Worm (Caenorhabditis elegans) whole organism, L4/young adult: ENCODE data around the gene F19B2.6.

Experiments
- W03F9.2 ChIP-seq: fragments of 150-350 bp; optimal IDR thresholded peaks from 2 replicates; lab custom pipeline; 2014; ENCODE audit warnings: missing biosample characterization, missing genetic modification characterization
- dao-5 ChIP-seq: sonication (generic microtip); optimal IDR thresholded peaks from 2 replicates; lab custom pipeline; 2016; ENCODE audit warnings: missing genotype, missing genetic modification characterization, moderate library complexity, missing compliant biosample characterization
- him-1 ChIP-seq: sonication (generic microtip); optimal IDR thresholded peaks from 2 replicates; lab custom pipeline; 2016; ENCODE audit warnings: missing genotype, missing genetic modification reagents, missing genetic modification characterization, missing compliant biosample characterization

F19B2.6 gene

DNA sequence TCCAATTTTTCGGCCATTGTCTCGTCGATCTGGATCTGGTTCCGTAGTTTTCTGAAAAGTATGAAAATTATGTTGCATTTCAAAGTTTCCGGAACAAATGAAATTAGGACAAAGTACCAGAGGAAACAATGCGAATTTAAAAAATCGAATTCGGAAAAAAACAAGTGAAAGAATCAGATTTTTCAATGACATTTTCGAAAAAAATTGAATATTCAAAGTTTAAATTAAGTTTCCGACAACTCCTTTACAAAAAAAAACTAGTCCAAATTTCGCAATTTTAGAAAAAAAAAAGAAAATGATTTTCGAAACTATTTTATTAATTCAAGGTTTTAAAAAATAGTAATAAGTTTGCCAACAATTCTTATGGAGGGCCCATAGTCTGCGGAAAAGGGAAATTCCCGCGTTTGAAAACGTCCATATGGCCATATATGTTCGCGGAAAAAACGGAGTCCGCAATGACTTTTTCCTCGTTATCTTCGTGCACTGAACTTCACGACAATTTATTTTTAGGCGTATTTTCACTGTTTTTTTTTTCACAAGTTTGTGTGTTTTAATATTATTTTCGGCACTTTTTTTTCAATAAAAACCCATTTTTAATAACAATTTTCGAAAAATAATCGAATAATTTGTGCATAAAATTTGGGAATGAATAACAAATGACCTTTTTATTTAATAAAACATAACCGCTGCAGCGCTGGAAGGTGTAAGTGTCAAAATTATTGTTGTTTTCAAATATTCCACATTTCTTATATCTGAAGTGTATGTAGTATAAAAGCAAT, 34.0 kb downstream of the F19B2.6 start, which contains the start of the genes fbxa-115 and Y113G7B.27:
Gene fbxa-115 (minus strand): TSS at position 51 of the 779 bp plus-strand sequence.
Gene Y113G7B.27 (plus strand): TSS at position 729 of the 779 bp plus-strand sequence.
- TF ChIP-seq him-1 (no peak), dao-5 (tag; lab: Kevin White, UChicago) (no peak), W03F9.2 (tag; lab: Kevin White, UChicago) (no peak)

DNA sequence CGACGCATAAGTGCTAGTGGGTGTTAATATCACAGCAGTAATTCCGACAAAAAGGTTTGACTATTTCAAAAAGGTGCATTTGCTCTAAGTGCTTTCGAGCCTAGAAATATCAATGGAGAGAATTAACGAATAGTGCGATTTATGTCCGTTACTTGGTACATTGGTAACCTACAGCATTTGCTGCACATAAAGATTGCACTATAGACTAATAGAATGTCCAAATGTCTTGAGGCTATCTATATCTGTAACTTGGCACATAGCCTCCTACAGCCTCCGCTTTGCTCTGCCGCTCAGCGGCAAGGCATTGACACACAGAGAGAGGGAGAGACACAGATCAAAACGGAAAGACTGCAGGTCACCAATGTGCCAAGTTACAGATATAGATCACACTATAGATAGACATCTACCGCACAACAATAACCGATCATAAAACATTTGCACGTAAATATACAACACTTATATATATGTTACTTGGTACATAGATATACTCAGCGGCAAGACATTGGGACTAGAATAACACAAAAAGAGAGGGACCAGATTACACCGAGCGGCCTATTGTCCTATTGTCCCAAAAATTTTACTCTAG, 37.2 kb downstream of the F19B2.6 start, which contains the start of the genes srh-217 and Y113G7B.28:
Gene srh-217 (minus strand): TSS at position 101 of the 586 bp plus-strand sequence.
Gene Y113G7B.28 (plus strand): TSS at position 536 of the 586 bp plus-strand sequence.
- TF ChIP-seq W03F9.2 (tag; lab: Kevin White, UChicago), result no peak
- TF ChIP-seq dao-5 (tag; lab: Kevin White, UChicago), result no peak
- TF ChIP-seq him-1, result no peak

DNA sequence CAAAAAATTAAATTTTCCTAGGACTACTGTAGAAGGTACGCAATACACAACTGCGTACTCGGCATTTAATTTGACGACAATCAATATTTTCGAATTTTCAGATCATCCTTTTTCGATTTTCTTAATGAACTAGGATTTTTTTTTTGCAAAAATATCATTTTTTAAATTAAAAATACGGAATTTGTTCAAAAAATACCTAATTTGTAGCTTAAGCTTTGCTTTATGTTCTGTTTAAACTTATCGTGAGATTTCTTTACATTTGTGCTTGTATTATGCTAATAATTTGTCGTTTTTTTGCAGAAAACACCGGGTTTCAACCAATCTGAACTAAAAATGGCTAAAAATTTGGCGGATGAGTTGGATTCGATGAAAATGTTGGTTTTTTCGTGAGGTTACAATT, 38.3 kb downstream of the F19B2.6 start, which contains the start of gene ftr-1:
Gene ftr-1 (plus strand): TSS at position 301 of the 400 bp plus-strand sequence.
- TF ChIP-seq him-1 (no peak), dao-5 (tag; lab: Kevin White, UChicago) (no peak), W03F9.2 (tag; lab: Kevin White, UChicago) (no peak)

DNA sequence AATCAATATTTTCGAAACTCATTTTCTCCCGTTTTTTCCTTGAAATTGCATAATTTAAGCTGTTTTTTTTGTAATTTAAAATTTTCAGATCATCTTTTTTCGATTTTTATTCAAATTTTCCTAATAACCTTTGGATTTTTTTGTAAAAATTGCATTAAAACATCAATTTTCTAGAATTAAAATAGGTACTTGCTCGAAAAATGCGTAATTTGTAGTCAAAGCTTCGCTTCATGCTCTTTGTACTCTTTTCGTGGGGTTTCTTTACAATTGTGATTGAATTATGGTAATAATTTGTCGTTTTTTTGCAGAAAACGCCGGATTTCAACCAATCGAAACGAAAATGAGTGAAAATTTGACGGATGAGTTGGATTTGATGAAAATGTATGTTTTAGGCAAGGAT, 40.6 kb downstream of the F19B2.6 start, which contains the start of gene fog-2:
Gene fog-2 (plus strand): TSS at position 301 of the 400 bp plus-strand sequence.
- TF ChIP-seq W03F9.2 (tag; lab: Kevin White, UChicago), result no peak
- TF ChIP-seq dao-5 (tag; lab: Kevin White, UChicago), result no peak
- no peak for TF ChIP-seq him-1

DNA sequence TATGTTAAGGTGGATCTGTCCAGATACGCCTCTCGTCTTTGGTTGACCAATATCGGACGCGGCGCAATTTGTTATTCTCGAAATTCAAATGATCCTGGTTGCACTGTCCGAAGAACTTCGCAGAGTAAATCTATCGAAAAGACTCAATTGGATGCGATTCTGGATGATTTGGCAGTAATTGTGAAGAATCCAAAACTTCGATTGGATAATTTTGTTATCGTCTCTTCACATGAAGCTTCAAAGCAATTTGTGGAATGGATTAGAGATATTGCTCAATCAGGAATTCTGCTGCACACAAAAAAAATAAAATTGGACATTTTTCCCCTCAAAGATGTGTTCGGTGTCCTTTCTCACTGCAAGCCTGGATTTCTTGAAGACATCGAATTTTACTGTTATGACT, 41.3 kb downstream of the F19B2.6 start:
- TF ChIP-seq W03F9.2 (tag; lab: Kevin White, UChicago), result no peak
- TF ChIP-seq him-1, result no peak

DNA sequence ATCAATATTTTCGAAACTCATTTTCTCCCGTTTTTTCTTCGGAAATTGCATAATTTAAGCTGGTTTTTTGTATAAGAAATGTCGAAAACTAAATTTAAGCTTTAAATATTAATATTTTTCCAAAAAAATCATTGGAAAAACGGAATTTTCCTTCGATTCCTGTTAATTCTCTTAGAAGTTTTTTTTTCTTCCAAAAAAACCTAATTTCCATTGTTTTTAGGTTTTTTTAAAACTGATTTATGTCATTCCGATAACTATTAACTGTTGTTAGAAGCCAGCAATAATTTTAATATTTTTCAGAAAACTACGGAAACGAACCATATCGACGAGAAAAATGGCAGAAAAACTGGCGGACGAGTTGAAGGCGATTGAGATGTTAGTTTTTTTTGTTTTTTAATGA, 43.0 kb downstream of the F19B2.6 start, which contains the start of gene fbxa-114:
Gene fbxa-114 (plus strand): TSS at position 301 of the 400 bp plus-strand sequence.
- no peak for TF ChIP-seq him-1

DNA sequence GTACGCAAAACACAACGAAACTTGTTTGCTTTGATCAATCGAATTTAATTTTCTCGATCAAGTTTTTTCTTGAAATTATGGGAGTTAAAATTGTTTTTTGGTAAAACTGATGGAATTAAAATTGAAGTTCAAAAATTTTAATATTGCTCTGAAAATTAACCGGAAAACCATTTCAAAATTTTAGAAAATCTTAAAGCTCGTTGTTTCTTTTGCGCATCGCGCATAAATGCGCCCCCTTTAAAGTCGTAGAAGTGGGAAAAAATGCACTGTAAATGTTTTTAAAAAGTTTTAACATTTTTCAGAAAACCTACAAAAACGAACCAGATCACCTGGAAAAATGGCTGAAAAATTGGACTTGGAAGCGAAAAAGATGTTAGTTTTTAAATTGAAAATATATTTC, 44.8 kb downstream of the F19B2.6 start, which contains the start of gene fbxa-113:
Gene fbxa-113 (plus strand): TSS at position 301 of the 400 bp plus-strand sequence.
- TF ChIP-seq him-1 (no peak), W03F9.2 (tag; lab: Kevin White, UChicago) (no peak), dao-5 (tag; lab: Kevin White, UChicago) (no peak)

DNA sequence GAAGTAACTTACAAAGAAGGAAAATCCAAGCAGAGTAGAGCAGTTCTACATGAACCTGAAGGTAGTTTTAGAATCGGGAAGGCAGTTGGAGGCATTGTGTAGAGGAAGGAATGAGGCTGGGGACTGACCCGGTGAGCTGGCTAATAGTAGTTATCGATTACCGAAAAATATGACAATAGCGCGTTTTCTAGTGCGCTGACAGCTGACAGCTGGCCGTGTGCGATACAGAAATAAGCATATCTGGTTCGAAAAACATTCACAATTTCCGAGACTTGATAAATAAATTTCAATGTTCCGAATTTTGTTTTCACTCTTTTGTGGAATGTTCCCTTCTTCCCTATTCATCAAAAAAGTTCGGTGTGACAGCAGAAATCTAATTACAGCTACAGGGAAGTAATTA, 47.8 kb downstream of the F19B2.6 start, which contains the start of the genes fbxb-59 and srbc-34:
Gene fbxb-59 (minus strand): TSS at position 101 of the 400 bp plus-strand sequence.
Gene srbc-34 (plus strand): TSS at position 233 of the 400 bp plus-strand sequence.
- TF ChIP-seq dao-5 (tag; lab: Kevin White, UChicago), result no peak
- no peak for TF ChIP-seq W03F9.2 (tag; lab: Kevin White, UChicago)
- no peak for TF ChIP-seq him-1
